Worm (Caenorhabditis elegans) whole organism, L3 larva: ENCODE measurements around the gene C17H12.6.

Experiments
- ama-1 ChIP-seq: fragments of 150-350 bp; optimal IDR thresholded peaks from 2 replicates; lab custom pipeline; 2018
- jun-1 ChIP-seq: fragments of 150-350 bp; optimal IDR thresholded peaks from 2 replicates; lab custom pipeline; 2014; ENCODE audit warnings: missing biosample characterization, missing genetic modification reagents, missing genetic modification characterization
- nhr-11 ChIP-seq: fragments of 150-350 bp; optimal IDR thresholded peaks from 2 replicates; lab custom pipeline; 2014; ENCODE audit warnings: missing biosample characterization, missing genetic modification characterization
- nhr-76 ChIP-seq: fragments of 150-350 bp; sonication (generic microtip); optimal IDR thresholded peaks from 5 replicates; lab custom pipeline; 2014; ENCODE audit warnings: missing biosample characterization, missing genetic modification characterization
- skn-1 ChIP-seq: fragments of 150-350 bp; optimal IDR thresholded peaks from 2 replicates; lab custom pipeline; 2014; ENCODE audit warnings: missing biosample characterization, missing genetic modification characterization
- unc-62 ChIP-seq: fragments of 150-350 bp; sonication (generic microtip); optimal IDR thresholded peaks from 4 replicates; lab custom pipeline; 2014; ENCODE audit warnings: missing biosample characterization, missing genetic modification reagents, missing genetic modification characterization
- ztf-11 ChIP-seq: fragments of 150-350 bp; optimal IDR thresholded peaks from 2 replicates; lab custom pipeline; 2014; ENCODE audit warnings: missing biosample characterization, missing genetic modification characterization

- TF ChIP-seq jun-1 (no peak), unc-62 (GFP tag; lab: Kevin White, UChicago) (no peak), ztf-11 (tag; lab: Kevin White, UChicago) (no peak), nhr-76 (tag; lab: Kevin White, UChicago) (no peak), ama-1 (lab: Kevin White, UChicago) (no peak), nhr-11 (tag; lab: Kevin White, UChicago) (no peak), skn-1 (tag; lab: Kevin White, UChicago) (no peak)
These were observed 45.1 kb downstream of the C17H12.6 start for ce11 chrIV:6777156-6777555.
